Fruit fly (Drosophila melanogaster): Measurements from ENCODE around the gene CG42371.

The CG42371 gene

dm6 chr2L:2221649-2222150, 4.7 kb upstream of the CG42371 start:
- TF ChIP-seq br (GFP tag; optimal IDR thresholded peaks at IDR 0.05) (peak; percentile 99), Mio (GFP tag; optimal IDR thresholded peaks at IDR 0.05) (peak; percentile 86), dsf (GFP tag; optimal IDR thresholded peaks at IDR 0.05; ENCODE audit: borderline replicate concordance) (peak; percentile 93), Vsx2 (GFP tag; optimal IDR thresholded peaks at IDR 0.05; ENCODE audit: partially characterized antibody) (no peak), CrebA (GFP tag; optimal IDR thresholded peaks at IDR 0.05; ENCODE audit: borderline replicate concordance) (no peak), dmrt93B (GFP tag; optimal IDR thresholded peaks at IDR 0.05) (peak; percentile 89), pan (optimal IDR thresholded peaks at IDR 0.05) (no peak), Hr83 (GFP tag; optimal IDR thresholded peaks at IDR 0.05; ENCODE audit: poor library complexity, severe bottlenecking) (peak; percentile 100), lola (GFP tag; optimal IDR thresholded peaks at IDR 0.05) (no peak), Jra (GFP tag; optimal IDR thresholded peaks at IDR 0.05) (peak; percentile 98), Rel (GFP tag; optimal IDR thresholded peaks at IDR 0.05) (peak; percentile 87), Rel (tag; optimal IDR thresholded peaks at IDR 0.05) (peak; percentile 88), woc (GFP tag; optimal IDR thresholded peaks at IDR 0.05) (peak; percentile 93), tai (GFP tag; optimal IDR thresholded peaks at IDR 0.05) (peak; percentile 97), Sp1 (GFP tag; optimal IDR thresholded peaks at IDR 0.05) (peak; percentile 99), Hnf4 (GFP tag; optimal IDR thresholded peaks at IDR 0.05) (peak; percentile 99), Hr78 (GFP tag; optimal IDR thresholded peaks at IDR 0.05) (no peak), sage (GFP tag; optimal IDR thresholded peaks at IDR 0.05) (peak; percentile 96), Myc (optimal IDR thresholded peaks at IDR 0.05) (no peak), ey (GFP tag; optimal IDR thresholded peaks at IDR 0.05) (peak; percentile 98), Dfd (GFP tag; optimal IDR thresholded peaks at IDR 0.05) (no peak), sv (GFP tag; optimal IDR thresholded peaks at IDR 0.05) (peak; percentile 89), Abd-B (GFP tag; optimal IDR thresholded peaks at IDR 0.05) (no peak), fru (GFP tag; optimal IDR thresholded peaks at IDR 0.05) (peak; percentile 98), brk (GFP tag; optimal IDR thresholded peaks at IDR 0.05) (peak; percentile 98), N (GFP tag; optimal IDR thresholded peaks at IDR 0.05) (no peak), h (GFP tag; optimal IDR thresholded peaks at IDR 0.05) (peak; percentile 99), HLH106 (tag; optimal IDR thresholded peaks at IDR 0.05) (peak; percentile 97), jim (GFP tag; optimal IDR thresholded peaks at IDR 0.05) (peak; percentile 83), dl (GFP tag; optimal IDR thresholded peaks at IDR 0.05; ENCODE audit: insufficient read depth in 1 of 2, partially characterized antibody in 2 of 2) (peak; percentile 54 to 79), Dif (GFP tag; optimal IDR thresholded peaks at IDR 0.05; ENCODE audit: partially characterized antibody) (peak; percentile 78), CG9705 (GFP tag; optimal IDR thresholded peaks at IDR 0.05) (peak; percentile 89), psq (GFP tag; optimal IDR thresholded peaks at IDR 0.05) (peak; percentile 98), OdsH (GFP tag; optimal IDR thresholded peaks at IDR 0.05) (peak; percentile 99), usp (GFP tag; optimal IDR thresholded peaks at IDR 0.05) (no peak), rgr (GFP tag; optimal IDR thresholded peaks at IDR 0.05) (peak; percentile 99), GATAd (GFP tag; optimal IDR thresholded peaks at IDR 0.05) (peak; percentile 96), foxo (GFP tag; optimal IDR thresholded peaks at IDR 0.05) (peak; percentile 85 to 98), CG32264 (GFP tag; optimal IDR thresholded peaks at IDR 0.05) (peak; percentile 95)

dm6 chr2L:2220573-2221332, 3.7 kb upstream of the CG42371 start, which contains the start of gene papi:
Gene papi, plus strand, starts transcription at chr2L:2220748.
- no peak for TF ChIP-seq Abd-B (GFP tag; optimal IDR thresholded peaks at IDR 0.05)
- TF ChIP-seq HLH106 (tag; optimal IDR thresholded peaks at IDR 0.05) = no peak
- TF ChIP-seq foxo (GFP tag; optimal IDR thresholded peaks at IDR 0.05) = no peak
- TF ChIP-seq Rel (GFP tag; optimal IDR thresholded peaks at IDR 0.05) = no peak
- peak; percentile 68 for TF ChIP-seq Rel (tag; optimal IDR thresholded peaks at IDR 0.05)
- TF ChIP-seq tai (GFP tag; optimal IDR thresholded peaks at IDR 0.05) = no peak
- TF ChIP-seq CG32264 (GFP tag; optimal IDR thresholded peaks at IDR 0.05) = no peak
- TF ChIP-seq rgr (GFP tag; optimal IDR thresholded peaks at IDR 0.05) = peak; percentile 66
- no peak for TF ChIP-seq dsf (GFP tag; optimal IDR thresholded peaks at IDR 0.05; ENCODE audit: borderline replicate concordance)
- TF ChIP-seq pan (optimal IDR thresholded peaks at IDR 0.05) = no peak
- no peak for TF ChIP-seq CG9705 (GFP tag; optimal IDR thresholded peaks at IDR 0.05)
- no peak for TF ChIP-seq OdsH (GFP tag; optimal IDR thresholded peaks at IDR 0.05)

All from whole organism, wandering third instar larva.